Worm (Caenorhabditis elegans) whole organism, L3 larva: ENCODE data around the gene F26F12.3.
A peak's percentile ranks its signal among the peaks of the same experiment; 100 is the strongest.

Source experiments
- ZK546.5 ChIP-seq: sonication (generic microtip); optimal IDR thresholded peaks from 2 replicates; lab custom pipeline; 2017; ENCODE audit warnings: missing biosample characterization, missing genetic modification characterization
- ama-1 ChIP-seq: fragments of 150-350 bp; optimal IDR thresholded peaks from 2 replicates; lab custom pipeline; 2018
- ceh-28 ChIP-seq: fragments of 150-350 bp; optimal IDR thresholded peaks from 2 replicates; lab custom pipeline; 2014; ENCODE audit warnings: missing biosample characterization, missing genetic modification reagents, missing genetic modification characterization
- ceh-82 ChIP-seq: fragments of 150-350 bp; optimal IDR thresholded peaks from 2 replicates; lab custom pipeline; 2014; ENCODE audit warnings: missing biosample characterization, missing genetic modification characterization
- ceh-9 ChIP-seq: sonication (generic microtip); optimal IDR thresholded peaks from 2 replicates; lab custom pipeline; 2018; ENCODE audit warnings: missing biosample characterization, missing genetic modification characterization
- egl-27 ChIP-seq: sonication (generic microtip); optimal IDR thresholded peaks from 4 replicates; lab custom pipeline; 2017; ENCODE audit warnings: missing biosample characterization, missing genetic modification reagents, missing genetic modification characterization
- egl-5 ChIP-seq: fragments of 150-350 bp; optimal IDR thresholded peaks from 2 replicates; lab custom pipeline; 2017; ENCODE audit warnings: missing biosample characterization, missing genetic modification reagents, missing genetic modification characterization, inconsistent platforms
- elt-1 ChIP-seq: fragments of 150-350 bp; optimal IDR thresholded peaks from 2 replicates; lab custom pipeline; 2014; ENCODE audit warnings: missing biosample characterization, missing genetic modification characterization
- elt-2 ChIP-seq: sonication (generic microtip); optimal IDR thresholded peaks from 2 replicates; lab custom pipeline; 2016; ENCODE audit warnings: missing genetic modification reagents, mild to moderate bottlenecking, missing genetic modification characterization, missing compliant biosample characterization
- eor-1 ChIP-seq, 2 experiments: fragments of 150-350 bp; optimal IDR thresholded peaks; 2 replicates each; lab custom pipeline; 2014 to 2018; ENCODE audit warnings: missing biosample characterization in 2 of 2, missing genetic modification characterization in 2 of 2
- fkh-10 ChIP-seq: sonication (generic microtip); optimal IDR thresholded peaks from 2 replicates; lab custom pipeline; 2017; ENCODE audit warnings: missing biosample characterization, missing genetic modification reagents, missing genetic modification characterization
- fkh-2 ChIP-seq: fragments of 150-350 bp; optimal IDR thresholded peaks from 2 replicates; lab custom pipeline; 2014; ENCODE audit warnings: missing biosample characterization, missing genetic modification reagents, missing genetic modification characterization
- hmg-11 ChIP-seq: sonication (generic microtip); optimal IDR thresholded peaks from 2 replicates; lab custom pipeline; 2016; ENCODE audit warnings: missing genetic modification characterization, missing compliant biosample characterization
- jun-1 ChIP-seq: fragments of 150-350 bp; optimal IDR thresholded peaks from 2 replicates; lab custom pipeline; 2014; ENCODE audit warnings: missing biosample characterization, missing genetic modification reagents, missing genetic modification characterization
- lin-15B ChIP-seq: fragments of 150-350 bp; optimal IDR thresholded peaks from 2 replicates; lab custom pipeline; 2014; ENCODE audit warnings: missing biosample characterization, missing genetic modification characterization
- lin-39 ChIP-seq: fragments of 150-350 bp; optimal IDR thresholded peaks from 2 replicates; lab custom pipeline; 2018; ENCODE audit warnings: missing biosample characterization, missing genetic modification reagents, missing genetic modification characterization
- lsy-12 ChIP-seq: sonication (generic microtip); optimal IDR thresholded peaks from 2 replicates; lab custom pipeline; 2016; ENCODE audit warnings: mild to moderate bottlenecking, missing genetic modification characterization, missing compliant biosample characterization
- mdl-1 ChIP-seq: fragments of 150-350 bp; optimal IDR thresholded peaks from 2 replicates; lab custom pipeline; 2014; ENCODE audit warnings: missing biosample characterization, missing genetic modification characterization
- nfya-1 ChIP-seq: sonication (generic microtip); optimal IDR thresholded peaks from 2 replicates; lab custom pipeline; 2017; ENCODE audit warnings: missing genetic modification characterization, mild to moderate bottlenecking, missing compliant biosample characterization, antibody characterized with exemption, moderate library complexity; ENCODE audit not compliant: insufficient read depth
- nhr-11 ChIP-seq: fragments of 150-350 bp; optimal IDR thresholded peaks from 2 replicates; lab custom pipeline; 2014; ENCODE audit warnings: missing biosample characterization, missing genetic modification characterization
- nhr-237 ChIP-seq: fragments of 150-350 bp; optimal IDR thresholded peaks from 2 replicates; lab custom pipeline; 2014; ENCODE audit warnings: missing biosample characterization, missing genetic modification characterization
- nhr-25 ChIP-seq: sonication (generic microtip); optimal IDR thresholded peaks from 2 replicates; lab custom pipeline; 2017; ENCODE audit warnings: missing biosample characterization, missing genetic modification characterization
- nhr-28 ChIP-seq: fragments of 150-350 bp; optimal IDR thresholded peaks from 2 replicates; lab custom pipeline; 2014; ENCODE audit warnings: missing biosample characterization, missing genetic modification characterization
- nhr-76 ChIP-seq: fragments of 150-350 bp; sonication (generic microtip); optimal IDR thresholded peaks from 5 replicates; lab custom pipeline; 2014; ENCODE audit warnings: missing biosample characterization, missing genetic modification characterization
- pha-4 ChIP-seq: fragments of 150-350 bp; optimal IDR thresholded peaks from 2 replicates; lab custom pipeline; 2014; ENCODE audit warnings: missing biosample characterization, missing genetic modification reagents, missing genetic modification characterization
- pqm-1 ChIP-seq: fragments of 150-350 bp; optimal IDR thresholded peaks from 2 replicates; lab custom pipeline; 2017; ENCODE audit warnings: missing biosample characterization, missing genetic modification characterization, inconsistent platforms
- skn-1 ChIP-seq: fragments of 150-350 bp; optimal IDR thresholded peaks from 2 replicates; lab custom pipeline; 2014; ENCODE audit warnings: missing biosample characterization, missing genetic modification characterization
- snpc-4 ChIP-seq: fragments of 150-350 bp; optimal IDR thresholded peaks from 2 replicates; lab custom pipeline; 2014; ENCODE audit warnings: missing biosample characterization, missing genetic modification characterization
- tbx-2 ChIP-seq: sonication (generic microtip); optimal IDR thresholded peaks from 2 replicates; lab custom pipeline; 2016; ENCODE audit warnings: mild to moderate bottlenecking, missing genetic modification characterization, missing compliant biosample characterization
- unc-39 ChIP-seq: sonication (generic microtip); optimal IDR thresholded peaks from 4 replicates; lab custom pipeline; 2017; ENCODE audit warnings: missing biosample characterization, missing genetic modification characterization
- unc-62 ChIP-seq: fragments of 150-350 bp; sonication (generic microtip); optimal IDR thresholded peaks from 4 replicates; lab custom pipeline; 2014; ENCODE audit warnings: missing biosample characterization, missing genetic modification reagents, missing genetic modification characterization
- ztf-11 ChIP-seq: fragments of 150-350 bp; optimal IDR thresholded peaks from 2 replicates; lab custom pipeline; 2014; ENCODE audit warnings: missing biosample characterization, missing genetic modification characterization

The F26F12.3 gene

ce11 chrV:5845669-5846189 is at the start of gene F26F12.3:
Gene F26F12.3, minus strand, starts transcription at chrV:5845719.
- peak; percentile 47 for TF ChIP-seq tbx-2 (tag; lab: Kevin White, UChicago)
- TF ChIP-seq skn-1 = peak; percentile 19
- peak; percentile 82 for TF ChIP-seq lin-39 (tag; lab: Kevin White, UChicago)
- peak; percentile 88 for TF ChIP-seq elt-2 (tag; lab: Kevin White, UChicago)
- peak; percentile 89 for TF ChIP-seq pha-4 (tag; lab: Kevin White, UChicago)
- peak; percentile 47 for TF ChIP-seq nhr-11 (tag; lab: Kevin White, UChicago)
- no peak for TF ChIP-seq ztf-11 (tag; lab: Kevin White, UChicago)
- TF ChIP-seq jun-1 (tag; lab: Kevin White, UChicago) = peak; percentile 3
- peak; percentile 77 for TF ChIP-seq nfya-1 (tag; lab: Kevin White, UChicago)
- TF ChIP-seq hmg-11 (tag; lab: Kevin White, UChicago) = peak; percentile 74
- no peak for TF ChIP-seq mdl-1 (tag; lab: Kevin White, UChicago)
- peak; percentile 55 for TF ChIP-seq egl-5 (tag; lab: Kevin White, UChicago)
- TF ChIP-seq unc-62 (GFP tag; lab: Kevin White, UChicago) = no peak
- TF ChIP-seq pqm-1 (tag; lab: Kevin White, UChicago) = peak; percentile 77
- peak; percentile 10 for TF ChIP-seq snpc-4 (tag; lab: Kevin White, UChicago)
- TF ChIP-seq ama-1 (lab: Kevin White, UChicago) = peak; percentile 25
- no peak for TF ChIP-seq unc-39 (tag; lab: Kevin White, UChicago)
- TF ChIP-seq fkh-10 (GFP tag; lab: Kevin White, UChicago) = peak; percentile 66
- TF ChIP-seq lin-15B (tag; lab: Kevin White, UChicago) = peak; percentile 8
- TF ChIP-seq ceh-28 = no peak
- TF ChIP-seq lsy-12 (tag; lab: Kevin White, UChicago) = peak; percentile 30
- TF ChIP-seq, all 47 proteins: peak for 16

ce11 chrV:5895021-5895420 is 49.5 kb upstream of the F26F12.3 start, which contains the start of gene grd-9:
Gene grd-9, plus strand, starts transcription at chrV:5895321.
- no peak for TF ChIP-seq elt-1
- no peak for TF ChIP-seq nhr-11 (tag; lab: Kevin White, UChicago)
- no peak for TF ChIP-seq nhr-76 (tag; lab: Kevin White, UChicago)
- TF ChIP-seq ceh-9 = no peak

- TF ChIP-seq egl-27 (tag; lab: Kevin White, UChicago) (no peak), nhr-237 (tag; lab: Kevin White, UChicago) (no peak), fkh-2 (tag; lab: Kevin White, UChicago) (no peak), nhr-28 (tag; lab: Kevin White, UChicago) (no peak), ceh-82 (no peak), eor-1 (tag; optimal IDR thresholded peaks at IDR 0.05; lab: Kevin White, UChicago) (no peak), elt-1 (no peak), ama-1 (lab: Kevin White, UChicago) (no peak), mdl-1 (tag; lab: Kevin White, UChicago) (no peak), lin-15B (tag; lab: Kevin White, UChicago) (no peak), nhr-25 (no peak), tbx-2 (tag; lab: Kevin White, UChicago) (no peak), ZK546.5 (tag; lab: Kevin White, UChicago) (no peak), unc-62 (GFP tag; lab: Kevin White, UChicago) (no peak)
These were observed 47.5 kb upstream of the F26F12.3 start, which contains the start of gene C04E6.7 for ce11 chrV:5893015-5893414. Gene C04E6.7, plus strand, starts transcription at chrV:5893315.

ce11 chrV:5891204-5891603 is 45.7 kb upstream of the F26F12.3 start:
- TF ChIP-seq fkh-2 (tag; lab: Kevin White, UChicago) (no peak), ZK546.5 (tag; lab: Kevin White, UChicago) (no peak), unc-39 (tag; lab: Kevin White, UChicago) (no peak)
- TF ChIP-seq, all 47 proteins: peak for 0

- TF ChIP-seq hmg-11 (tag; lab: Kevin White, UChicago) (no peak), lin-39 (tag; lab: Kevin White, UChicago) (peak; percentile 79)
These were observed 43.3 kb upstream of the F26F12.3 start for ce11 chrV:5888820-5889219.
